Worm (Caenorhabditis elegans): ENCODE measurements around the gene far-4.

The far-4 gene

DNA sequence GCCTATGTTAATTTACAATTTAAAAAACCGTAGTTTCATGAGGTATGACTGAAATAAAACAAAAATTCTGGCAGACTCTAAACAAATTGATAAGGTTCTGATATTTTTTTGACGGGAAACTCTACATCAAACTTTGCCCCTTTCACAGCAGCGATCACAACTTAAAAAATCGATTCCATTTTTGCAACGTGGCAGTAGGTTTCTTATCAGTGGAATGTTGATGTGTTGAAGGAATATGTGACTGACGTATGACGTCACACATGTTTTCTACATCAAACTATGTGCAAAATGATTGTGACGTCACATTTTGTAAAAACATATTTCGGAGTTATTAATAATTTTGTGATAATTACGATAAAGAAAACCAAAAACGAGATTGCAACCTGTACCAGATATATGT is 12.4 kb upstream of the far-4 start:
- TF ChIP-seq M03D4.4 (tag; optimal IDR thresholded peaks at IDR 0.05) (no peak), zip-8 (tag; optimal IDR thresholded peaks at IDR 0.05) (peak; percentile 94), lin-13 (tag; optimal IDR thresholded peaks at IDR 0.05) (no peak), nhr-237 (tag; optimal IDR thresholded peaks at IDR 0.05) (no peak)

DNA sequence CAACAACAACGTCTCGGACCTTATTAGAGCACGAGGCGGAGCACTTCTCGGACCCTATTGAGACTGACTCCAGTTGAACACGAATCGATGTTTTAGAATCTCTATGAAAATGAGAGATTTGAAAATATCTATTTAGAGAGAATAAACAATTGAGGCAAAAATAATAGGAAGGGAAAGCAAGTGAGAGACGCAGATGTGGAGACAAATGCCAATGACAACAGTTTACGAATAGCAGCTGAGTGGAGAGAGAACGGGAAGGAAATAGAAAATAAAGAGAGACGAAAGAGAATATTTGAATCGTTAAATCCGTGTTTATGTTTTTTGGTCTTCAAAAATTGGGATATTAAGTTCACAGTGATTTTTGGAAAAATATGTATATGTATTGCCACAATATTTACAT is 10.4 kb upstream of the far-4 start:
- TF ChIP-seq hlh-1 (tag; optimal IDR thresholded peaks at IDR 0.05) (peak; percentile 29), elt-1 (tag; optimal IDR thresholded peaks at IDR 0.05; ENCODE audit: borderline replicate concordance, insufficient read depth) (no peak), pha-4 (tag; optimal IDR thresholded peaks at IDR 0.05) (peak; percentile 10), lin-13 (tag; optimal IDR thresholded peaks at IDR 0.05) (no peak), ceh-83 (GFP tag; optimal IDR thresholded peaks at IDR 0.05) (no peak), nhr-237 (tag; optimal IDR thresholded peaks at IDR 0.05) (no peak), unc-120 (tag; optimal IDR thresholded peaks at IDR 0.05; ENCODE audit: poor library complexity, severe bottlenecking) (peak; percentile 50), ces-1 (GFP tag; optimal IDR thresholded peaks at IDR 0.05) (peak; percentile 59), lsy-2 (tag; optimal IDR thresholded peaks at IDR 0.05) (peak; percentile 28)

DNA sequence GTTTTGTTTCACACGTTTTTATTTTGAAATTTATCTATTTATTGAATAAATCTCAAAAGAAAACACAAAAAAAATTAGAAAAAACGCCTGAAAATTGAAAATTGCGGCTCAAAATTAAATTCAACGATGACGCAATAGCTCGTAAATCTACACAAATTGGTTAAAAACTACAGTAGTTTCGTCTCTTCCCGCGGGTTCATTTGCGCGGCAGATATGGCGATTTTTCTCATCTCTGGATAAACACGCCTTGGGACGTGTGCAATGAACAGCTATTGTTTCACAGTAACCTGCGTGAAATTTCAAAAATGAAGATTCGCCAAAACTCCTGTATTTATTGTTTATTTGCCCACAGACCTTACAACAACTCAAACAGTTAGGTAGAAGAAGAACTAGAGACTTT is 9.8 kb upstream of the far-4 start:
- TF ChIP-seq ces-1 (GFP tag; optimal IDR thresholded peaks at IDR 0.05) (no peak), unc-62 (GFP tag; optimal IDR thresholded peaks at IDR 0.05) (no peak), zip-8 (tag; optimal IDR thresholded peaks at IDR 0.05) (no peak), flh-1 (GFP tag; optimal IDR thresholded peaks at IDR 0.05) (no peak)

DNA sequence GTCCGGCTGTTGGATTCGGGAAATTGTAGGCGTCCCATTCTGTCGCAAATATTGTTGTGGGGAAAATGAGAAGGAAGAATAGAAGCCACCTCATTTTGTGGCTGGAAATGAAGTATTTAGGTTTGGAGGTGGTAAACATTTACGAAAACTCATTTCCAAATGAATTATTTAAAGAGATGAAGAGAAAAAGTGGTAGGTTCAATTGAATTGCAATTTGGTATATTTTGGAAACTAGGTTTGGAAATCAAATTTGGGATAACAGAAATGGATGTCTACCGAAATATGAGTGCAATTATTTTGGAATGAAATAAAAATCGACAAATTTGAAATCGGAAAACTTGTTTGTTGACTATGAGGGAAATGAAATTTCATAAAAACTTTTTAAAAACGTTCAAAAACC is 9.4 kb upstream of the far-4 start, which contains the start of gene F15B9.10:
Gene F15B9.10 (minus strand): TSS at position 101 of the 400 bp plus-strand sequence.
- TF ChIP-seq elt-3 (tag; optimal IDR thresholded peaks at IDR 0.05) (no peak), cnd-1 (tag; optimal IDR thresholded peaks at IDR 0.05) (no peak), sptf-1 (tag; optimal IDR thresholded peaks at IDR 0.05) (no peak), nhr-76 (tag; optimal IDR thresholded peaks at IDR 0.05) (no peak), tbx-8 (GFP tag; optimal IDR thresholded peaks at IDR 0.05) (no peak), mls-2 (tag; optimal IDR thresholded peaks at IDR 0.05) (no peak)

DNA sequence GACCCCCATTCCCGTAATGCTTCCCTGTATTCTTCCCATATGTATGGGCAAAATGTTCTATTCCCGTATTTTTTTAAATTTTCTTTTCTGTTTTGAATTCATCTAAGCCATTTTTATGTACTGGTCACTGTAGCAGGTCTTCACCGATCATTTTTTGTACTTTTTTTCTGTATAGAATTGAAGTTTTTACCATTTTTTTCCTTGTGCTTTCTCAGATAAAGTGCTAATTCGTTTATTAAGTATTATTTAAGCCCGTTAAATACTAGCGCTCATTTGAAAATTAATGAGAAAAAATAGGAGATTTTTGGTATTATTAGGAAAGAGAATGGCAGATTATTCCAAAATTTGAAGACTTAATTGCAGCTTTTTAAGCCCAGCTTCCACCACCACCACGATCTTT is 7.3 kb upstream of the far-4 start:
- TF ChIP-seq ceh-43 (GFP tag; optimal IDR thresholded peaks at IDR 0.05) (no peak), ceh-83 (GFP tag; optimal IDR thresholded peaks at IDR 0.05) (no peak)

DNA sequence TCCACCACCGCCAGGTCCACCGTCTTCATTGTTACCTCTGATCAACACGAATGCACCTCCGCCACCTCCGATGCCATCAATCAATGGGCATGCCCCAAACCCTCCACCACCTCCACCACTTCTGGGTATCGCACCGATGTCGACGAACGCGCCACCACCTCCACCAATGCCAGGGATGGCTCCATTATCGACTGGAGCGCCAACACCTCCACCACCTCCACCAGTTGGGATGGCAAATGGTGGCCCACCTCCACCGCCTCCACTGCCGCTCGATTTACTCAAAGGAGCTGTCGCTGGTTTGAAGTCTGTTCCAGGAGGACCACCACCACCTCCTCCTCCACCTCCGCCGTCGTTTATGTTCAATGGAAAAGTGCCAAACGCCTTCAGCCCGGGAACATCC is 4.9 kb upstream of the far-4 start:
- TF ChIP-seq unc-62 (GFP tag; optimal IDR thresholded peaks at IDR 0.05) (no peak), pha-4 (tag; optimal IDR thresholded peaks at IDR 0.05) (no peak), hlh-1 (tag; optimal IDR thresholded peaks at IDR 0.05) (no peak), mab-5 (tag; optimal IDR thresholded peaks at IDR 0.05) (no peak), elt-1 (tag; optimal IDR thresholded peaks at IDR 0.05; ENCODE audit: borderline replicate concordance, insufficient read depth) (no peak), sptf-1 (tag; optimal IDR thresholded peaks at IDR 0.05) (no peak), ceh-83 (GFP tag; optimal IDR thresholded peaks at IDR 0.05) (no peak), nhr-237 (tag; optimal IDR thresholded peaks at IDR 0.05) (no peak), ceh-43 (GFP tag; optimal IDR thresholded peaks at IDR 0.05) (no peak), cnd-1 (tag; optimal IDR thresholded peaks at IDR 0.05) (no peak)

DNA sequence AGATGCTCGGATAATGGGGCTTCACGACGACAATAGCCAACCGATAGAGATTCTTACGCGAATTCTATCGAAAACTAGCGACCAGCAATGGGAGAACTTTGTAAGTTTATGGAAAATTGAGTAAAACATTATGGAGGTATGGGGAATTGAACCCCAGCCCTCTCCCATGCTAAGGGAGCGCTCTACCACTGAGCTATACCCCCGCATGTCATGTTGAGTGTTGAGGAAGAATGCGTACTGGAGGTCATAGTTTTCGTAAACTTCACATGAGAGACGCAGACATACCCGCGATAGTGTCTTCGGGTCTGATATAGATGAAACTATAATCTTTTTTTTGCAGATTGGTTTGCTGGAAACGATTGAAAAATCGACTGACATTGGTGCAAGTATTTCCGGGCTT is 3.9 kb upstream of the far-4 start:
- TF ChIP-seq ceh-83 (GFP tag; optimal IDR thresholded peaks at IDR 0.05), result peak; percentile 92
- TF ChIP-seq zip-8 (tag; optimal IDR thresholded peaks at IDR 0.05), result no peak
- peak; percentile 86 for TF ChIP-seq lin-32 (GFP tag; optimal IDR thresholded peaks at IDR 0.05)
- peak; percentile 93 for TF ChIP-seq sptf-1 (tag; optimal IDR thresholded peaks at IDR 0.05)
- TF ChIP-seq snpc-4 (tag; optimal IDR thresholded peaks at IDR 0.05), result no peak
- TF ChIP-seq M03D4.4 (tag; optimal IDR thresholded peaks at IDR 0.05), result peak; percentile 87
- no peak for TF ChIP-seq nhr-12 (tag; optimal IDR thresholded peaks at IDR 0.05)
- peak; percentile 26 for TF ChIP-seq mep-1 (tag; optimal IDR thresholded peaks at IDR 0.05)
- no peak for TF ChIP-seq nhr-2 (tag; optimal IDR thresholded peaks at IDR 0.05)
- no peak for TF ChIP-seq lsy-2 (tag; optimal IDR thresholded peaks at IDR 0.05)
- no peak for TF ChIP-seq ztf-11 (tag; optimal IDR thresholded peaks at IDR 0.05)
- TF ChIP-seq unc-39 (tag; optimal IDR thresholded peaks at IDR 0.05), result no peak
- no peak for TF ChIP-seq blmp-1 (tag; optimal IDR thresholded peaks at IDR 0.05)
- peak; percentile 78 for TF ChIP-seq ceh-43 (GFP tag; optimal IDR thresholded peaks at IDR 0.05)
- no peak for TF ChIP-seq ces-1 (GFP tag; optimal IDR thresholded peaks at IDR 0.05)
- peak; percentile 43 for TF ChIP-seq lin-13 (tag; optimal IDR thresholded peaks at IDR 0.05)
- peak; percentile 37 for TF ChIP-seq unc-62 (GFP tag; optimal IDR thresholded peaks at IDR 0.05)
- no peak for TF ChIP-seq ceh-39 (tag; optimal IDR thresholded peaks at IDR 0.05)
- peak; percentile 16 for TF ChIP-seq elt-1 (tag; optimal IDR thresholded peaks at IDR 0.05; ENCODE audit: borderline replicate concordance, insufficient read depth)
- TF ChIP-seq flh-1 (GFP tag; optimal IDR thresholded peaks at IDR 0.05), result peak; percentile 41
- no peak for TF ChIP-seq mab-5 (tag; optimal IDR thresholded peaks at IDR 0.05)
- no peak for TF ChIP-seq hlh-1 (tag; optimal IDR thresholded peaks at IDR 0.05)
- TF ChIP-seq drap-1 (GFP tag; optimal IDR thresholded peaks at IDR 0.05), result peak; percentile 87
- TF ChIP-seq unc-120 (tag; optimal IDR thresholded peaks at IDR 0.05; ENCODE audit: poor library complexity, severe bottlenecking), result peak; percentile 87
- TF ChIP-seq sem-2 (GFP tag; optimal IDR thresholded peaks at IDR 0.05), result peak; percentile 80
- peak; percentile 69 for TF ChIP-seq nhr-28 (tag; optimal IDR thresholded peaks at IDR 0.05)
- TF ChIP-seq mls-2 (tag; optimal IDR thresholded peaks at IDR 0.05), result peak; percentile 94
- TF ChIP-seq ham-2 (GFP tag; optimal IDR thresholded peaks at IDR 0.05), result peak; percentile 90
- TF ChIP-seq tbx-8 (GFP tag; optimal IDR thresholded peaks at IDR 0.05), result peak; percentile 62
- TF ChIP-seq cnd-1 (tag; optimal IDR thresholded peaks at IDR 0.05), result peak; percentile 79
- TF ChIP-seq nhr-237 (tag; optimal IDR thresholded peaks at IDR 0.05), result peak; percentile 10
